Worm (Caenorhabditis elegans): Measurements from ENCODE around the gene chil-1.

DNA sequence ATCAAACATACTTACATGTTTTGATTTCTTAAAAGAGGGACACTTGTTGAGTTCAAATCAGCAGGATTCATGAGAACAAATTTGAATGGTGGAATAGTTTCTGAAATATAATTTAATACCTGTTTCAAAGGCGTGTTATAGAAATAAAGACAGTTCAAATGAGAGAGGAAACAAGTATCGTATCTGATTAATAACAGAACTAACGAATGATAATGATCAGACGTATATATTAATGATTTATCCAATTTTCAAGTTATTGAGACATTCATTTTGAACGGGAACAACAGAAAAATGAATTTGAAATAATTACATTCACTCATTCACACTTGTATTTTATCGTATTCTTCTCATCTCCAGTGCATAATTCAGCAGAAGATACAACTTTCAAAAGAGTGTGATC, 10.7 kb downstream of the chil-1 start, which contains the start of gene chil-4:
- TF ChIP-seq egl-5 (tag; optimal IDR thresholded peaks at IDR 0.05) = no peak
- no peak for TF ChIP-seq ama-1 (optimal IDR thresholded peaks at IDR 0.05)
- TF ChIP-seq nhr-76 (tag; optimal IDR thresholded peaks at IDR 0.05) = no peak
- no peak for TF ChIP-seq nhr-77 (tag; optimal IDR thresholded peaks at IDR 0.05)
- no peak for TF ChIP-seq snpc-4 (tag; optimal IDR thresholded peaks at IDR 0.05)
- no peak for TF ChIP-seq unc-62 (GFP tag; optimal IDR thresholded peaks at IDR 0.05)
- TF ChIP-seq nhr-11 (tag; optimal IDR thresholded peaks at IDR 0.05) = no peak
- no peak for TF ChIP-seq ceh-28 (tag; optimal IDR thresholded peaks at IDR 0.05)
- no peak for TF ChIP-seq lin-39 (tag; optimal IDR thresholded peaks at IDR 0.05)
- no peak for TF ChIP-seq mdl-1 (tag; optimal IDR thresholded peaks at IDR 0.05)
